Fruit fly (Drosophila melanogaster) whole organism: ENCODE data around the gene CG11317.

ENCODE experiments used
- CG8478 ChIP-seq: fragments of >200 bp; optimal IDR thresholded peaks from 2 replicates; lab custom pipeline; 2018; ENCODE audit warnings: inconsistent platforms
- Dll ChIP-seq: fragments of >200 bp; optimal IDR thresholded peaks from 2 replicates; lab custom pipeline; 2017
- EcR ChIP-seq, 2 experiments: fragments of >200 bp; optimal IDR thresholded peaks; 2 replicates each; lab custom pipeline; 2017; ENCODE audit warnings: missing biosample characterization in 2 of 2, missing genetic modification characterization in 2 of 2, missing genetic modification reagents in 2 of 2
- pan ChIP-seq: fragments of >200 bp; optimal IDR thresholded peaks from 2 replicates; lab custom pipeline; 2017
- psq ChIP-seq: fragments of >200 bp; optimal IDR thresholded peaks from 2 replicates; lab custom pipeline; 2017
- usp ChIP-seq: fragments of >200 bp; optimal IDR thresholded peaks from 2 replicates; lab custom pipeline; 2017; ENCODE audit warnings: missing biosample characterization, missing genetic modification characterization, mixed read lengths

CG11317 gene

dm6 chr3R:31045005-31045404, 52.1 kb downstream of the CG11317 start, which contains the start of gene CG33920:
Gene CG33920, minus strand, starts transcription at chr3R:31045105.
- TF ChIP-seq usp (GFP tag; lab: Kevin White, UChicago) (no peak), psq (lab: Kevin White, UChicago) (no peak), pan (lab: Kevin White, UChicago) (no peak), EcR (GFP tag; optimal IDR thresholded peaks at IDR 0.05; lab: Kevin White, UChicago) (no peak), Dll (lab: Kevin White, UChicago) (no peak), CG8478 (lab: Kevin White, UChicago) (no peak)
